Worm (Caenorhabditis elegans) whole organism, late embryonic: ENCODE data around the gene fipr-29.

ENCODE experiments used
- C38D4.7 ChIP-seq: fragments of 200-800 bp; sonication (Bioruptor generic); optimal IDR thresholded peaks from 2 replicates; lab custom pipeline; 2018; ENCODE audit warnings: mild to moderate bottlenecking, missing genetic modification characterization, moderate library complexity, missing compliant biosample characterization
- ceh-22 ChIP-seq: sonication (generic microtip); optimal IDR thresholded peaks from 2 replicates; lab custom pipeline; 2017; ENCODE audit warnings: missing biosample characterization, missing genetic modification characterization
- elt-2 ChIP-seq: sonication (generic microtip); optimal IDR thresholded peaks from 2 replicates; lab custom pipeline; 2016; ENCODE audit warnings: missing genetic modification reagents, missing genetic modification characterization, missing compliant biosample characterization
- ets-4 ChIP-seq: sonication (generic microtip); optimal IDR thresholded peaks from 2 replicates; lab custom pipeline; 2016; ENCODE audit warnings: missing genetic modification characterization, missing compliant biosample characterization
- fkh-10 ChIP-seq: fragments of 150-350 bp; optimal IDR thresholded peaks from 2 replicates; lab custom pipeline; 2014; ENCODE audit warnings: missing biosample characterization, missing genetic modification reagents, missing genetic modification characterization

- TF ChIP-seq elt-2 (tag; lab: Kevin White, UChicago) (peak; percentile 27), fkh-10 (GFP tag; lab: Kevin White, UChicago) (no peak), ceh-22 (tag; lab: Kevin White, UChicago) (no peak), ets-4 (tag; lab: Kevin White, UChicago) (peak; percentile 20), C38D4.7 (GFP tag; lab: Kevin White, UChicago) (no peak)
Measured at ce11 chrIII:3067909-3068455, 7.8 kb upstream of the fipr-29 start, which contains the start of gene ubl-1.
